Worm (Caenorhabditis elegans): ENCODE data around the gene T10F2.2.

ce11 chrIII:5136033-5136597 lies 29.0 kb downstream of the T10F2.2 start, which contains the start of gene tbx-2:
- TF ChIP-seq lin-13 (tag; optimal IDR thresholded peaks at IDR 0.05) = no peak
- no peak for TF ChIP-seq unc-62 (GFP tag; optimal IDR thresholded peaks at IDR 0.05)
- no peak for TF ChIP-seq ztf-11 (tag; optimal IDR thresholded peaks at IDR 0.05)
- TF ChIP-seq ceh-83 (GFP tag; optimal IDR thresholded peaks at IDR 0.05) = no peak
- no peak for TF ChIP-seq sptf-1 (tag; optimal IDR thresholded peaks at IDR 0.05)
- no peak for TF ChIP-seq ceh-43 (GFP tag; optimal IDR thresholded peaks at IDR 0.05)
- no peak for TF ChIP-seq mab-5 (tag; optimal IDR thresholded peaks at IDR 0.05)
- no peak for TF ChIP-seq ces-1 (GFP tag; optimal IDR thresholded peaks at IDR 0.05)
- TF ChIP-seq ham-2 (GFP tag; optimal IDR thresholded peaks at IDR 0.05) = no peak
- no peak for TF ChIP-seq snpc-4 (tag; optimal IDR thresholded peaks at IDR 0.05)
- no peak for TF ChIP-seq ceh-39 (tag; optimal IDR thresholded peaks at IDR 0.05)
- no peak for TF ChIP-seq nhr-12 (tag; optimal IDR thresholded peaks at IDR 0.05)

All from whole organism, mixed stage, embryonic.